Worm (Caenorhabditis elegans) whole organism, L3 larva: Measurements from ENCODE around the gene fbxb-9.

Source experiments
- ceh-28 ChIP-seq: fragments of 150-350 bp; optimal IDR thresholded peaks from 2 replicates; lab custom pipeline; 2014; ENCODE audit warnings: missing biosample characterization, missing genetic modification reagents, missing genetic modification characterization
- ceh-82 ChIP-seq: fragments of 150-350 bp; optimal IDR thresholded peaks from 2 replicates; lab custom pipeline; 2014; ENCODE audit warnings: missing biosample characterization, missing genetic modification characterization
- ceh-9 ChIP-seq: sonication (generic microtip); optimal IDR thresholded peaks from 2 replicates; lab custom pipeline; 2018; ENCODE audit warnings: missing biosample characterization, missing genetic modification characterization
- daf-12 ChIP-seq: fragments of 150-350 bp; optimal IDR thresholded peaks from 2 replicates; lab custom pipeline; 2014; ENCODE audit warnings: missing biosample characterization, missing genetic modification reagents, missing genetic modification characterization
- egl-27 ChIP-seq: sonication (generic microtip); optimal IDR thresholded peaks from 4 replicates; lab custom pipeline; 2017; ENCODE audit warnings: missing biosample characterization, missing genetic modification reagents, missing genetic modification characterization
- egl-5 ChIP-seq: fragments of 150-350 bp; optimal IDR thresholded peaks from 2 replicates; lab custom pipeline; 2017; ENCODE audit warnings: missing biosample characterization, missing genetic modification reagents, missing genetic modification characterization, inconsistent platforms
- elt-1 ChIP-seq: fragments of 150-350 bp; optimal IDR thresholded peaks from 2 replicates; lab custom pipeline; 2014; ENCODE audit warnings: missing biosample characterization, missing genetic modification characterization
- elt-2 ChIP-seq: sonication (generic microtip); optimal IDR thresholded peaks from 2 replicates; lab custom pipeline; 2016; ENCODE audit warnings: missing genetic modification reagents, mild to moderate bottlenecking, missing genetic modification characterization, missing compliant biosample characterization
- fkh-10 ChIP-seq: sonication (generic microtip); optimal IDR thresholded peaks from 2 replicates; lab custom pipeline; 2017; ENCODE audit warnings: missing biosample characterization, missing genetic modification reagents, missing genetic modification characterization
- fkh-2 ChIP-seq: fragments of 150-350 bp; optimal IDR thresholded peaks from 2 replicates; lab custom pipeline; 2014; ENCODE audit warnings: missing biosample characterization, missing genetic modification reagents, missing genetic modification characterization
- fos-1 ChIP-seq: fragments of 150-350 bp; optimal IDR thresholded peaks from 2 replicates; lab custom pipeline; 2014; ENCODE audit warnings: missing biosample characterization, missing genetic modification characterization
- hmg-11 ChIP-seq: sonication (generic microtip); optimal IDR thresholded peaks from 2 replicates; lab custom pipeline; 2016; ENCODE audit warnings: missing genetic modification characterization, missing compliant biosample characterization
- lin-15B ChIP-seq: fragments of 150-350 bp; optimal IDR thresholded peaks from 2 replicates; lab custom pipeline; 2014; ENCODE audit warnings: missing biosample characterization, missing genetic modification characterization
- lin-39 ChIP-seq: fragments of 150-350 bp; optimal IDR thresholded peaks from 2 replicates; lab custom pipeline; 2018; ENCODE audit warnings: missing biosample characterization, missing genetic modification reagents, missing genetic modification characterization
- lsy-12 ChIP-seq: sonication (generic microtip); optimal IDR thresholded peaks from 2 replicates; lab custom pipeline; 2016; ENCODE audit warnings: mild to moderate bottlenecking, missing genetic modification characterization, missing compliant biosample characterization
- mml-1 ChIP-seq: fragments of 150-350 bp; sonication (generic microtip); optimal IDR thresholded peaks from 3 replicates; lab custom pipeline; 2014; ENCODE audit warnings: missing biosample characterization, missing genetic modification characterization
- nfya-1 ChIP-seq: sonication (generic microtip); optimal IDR thresholded peaks from 2 replicates; lab custom pipeline; 2017; ENCODE audit warnings: missing genetic modification characterization, mild to moderate bottlenecking, missing compliant biosample characterization, antibody characterized with exemption, moderate library complexity; ENCODE audit not compliant: insufficient read depth
- nhr-12 ChIP-seq: fragments of 150-350 bp; optimal IDR thresholded peaks from 2 replicates; lab custom pipeline; 2014; ENCODE audit warnings: missing biosample characterization, missing genetic modification characterization
- nhr-23 ChIP-seq: fragments of 150-350 bp; optimal IDR thresholded peaks from 2 replicates; lab custom pipeline; 2014; ENCODE audit warnings: missing biosample characterization, missing genetic modification reagents, missing genetic modification characterization
- nhr-237 ChIP-seq: fragments of 150-350 bp; optimal IDR thresholded peaks from 2 replicates; lab custom pipeline; 2014; ENCODE audit warnings: missing biosample characterization, missing genetic modification characterization
- nhr-25 ChIP-seq: sonication (generic microtip); optimal IDR thresholded peaks from 2 replicates; lab custom pipeline; 2017; ENCODE audit warnings: missing biosample characterization, missing genetic modification characterization
- nhr-43 ChIP-seq: sonication (generic microtip); optimal IDR thresholded peaks from 2 replicates; lab custom pipeline; 2016; ENCODE audit warnings: mild to moderate bottlenecking, missing genetic modification characterization, missing compliant biosample characterization; ENCODE audit not compliant: poor library complexity, severe bottlenecking
- nhr-67 ChIP-seq: fragments of 150-350 bp; optimal IDR thresholded peaks from 2 replicates; lab custom pipeline; 2014; ENCODE audit warnings: missing biosample characterization, missing genetic modification characterization
- nhr-76 ChIP-seq: fragments of 150-350 bp; sonication (generic microtip); optimal IDR thresholded peaks from 5 replicates; lab custom pipeline; 2014; ENCODE audit warnings: missing biosample characterization, missing genetic modification characterization
- nhr-77 ChIP-seq: fragments of 150-350 bp; optimal IDR thresholded peaks from 2 replicates; lab custom pipeline; 2014; ENCODE audit warnings: missing biosample characterization, missing genetic modification characterization
- pha-4 ChIP-seq: fragments of 150-350 bp; optimal IDR thresholded peaks from 2 replicates; lab custom pipeline; 2014; ENCODE audit warnings: missing biosample characterization, missing genetic modification reagents, missing genetic modification characterization
- pqm-1 ChIP-seq: fragments of 150-350 bp; optimal IDR thresholded peaks from 2 replicates; lab custom pipeline; 2017; ENCODE audit warnings: missing biosample characterization, missing genetic modification characterization, inconsistent platforms
- sea-2 ChIP-seq: fragments of 150-350 bp; sonication (generic microtip); optimal IDR thresholded peaks from 4 replicates; lab custom pipeline; 2014; ENCODE audit warnings: missing biosample characterization, missing genetic modification reagents, missing genetic modification characterization
- skn-1 ChIP-seq: fragments of 150-350 bp; optimal IDR thresholded peaks from 2 replicates; lab custom pipeline; 2014; ENCODE audit warnings: missing biosample characterization, missing genetic modification characterization
- tbx-2 ChIP-seq: sonication (generic microtip); optimal IDR thresholded peaks from 2 replicates; lab custom pipeline; 2016; ENCODE audit warnings: mild to moderate bottlenecking, missing genetic modification characterization, missing compliant biosample characterization
- unc-39 ChIP-seq: sonication (generic microtip); optimal IDR thresholded peaks from 4 replicates; lab custom pipeline; 2017; ENCODE audit warnings: missing biosample characterization, missing genetic modification characterization
- unc-62 ChIP-seq: fragments of 150-350 bp; sonication (generic microtip); optimal IDR thresholded peaks from 4 replicates; lab custom pipeline; 2014; ENCODE audit warnings: missing biosample characterization, missing genetic modification reagents, missing genetic modification characterization
- zag-1 ChIP-seq: fragments of 150-350 bp; optimal IDR thresholded peaks from 2 replicates; lab custom pipeline; 2014; ENCODE audit warnings: missing biosample characterization, missing genetic modification characterization
- ztf-11 ChIP-seq: fragments of 150-350 bp; optimal IDR thresholded peaks from 2 replicates; lab custom pipeline; 2014; ENCODE audit warnings: missing biosample characterization, missing genetic modification characterization

fbxb-9 gene

DNA sequence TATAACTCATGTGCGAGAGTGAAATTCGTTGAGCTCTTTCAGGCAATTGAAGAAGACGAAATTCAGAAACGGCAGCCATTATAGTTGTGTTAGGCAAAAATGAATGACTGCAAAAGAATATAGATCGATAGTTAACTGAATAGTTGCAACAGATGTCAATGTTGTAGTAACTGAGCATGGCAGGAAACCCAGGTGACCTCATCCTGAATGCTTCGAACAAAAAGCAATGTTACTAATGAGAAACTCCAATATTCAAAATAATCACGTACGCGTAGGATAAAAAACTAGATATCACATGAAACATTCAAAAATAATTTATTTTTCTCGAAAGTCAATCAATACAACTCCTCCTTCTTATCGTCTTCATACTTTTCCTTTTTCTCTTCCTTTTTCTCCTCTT is at the start of gene fbxb-9:
Gene fbxb-9, minus strand, starts transcription at position 101 of the 400 bp plus-strand sequence.
- TF ChIP-seq elt-1 (tag; lab: Kevin White, UChicago), result no peak
- no peak for TF ChIP-seq ceh-9 (tag; lab: Kevin White, UChicago)
- no peak for TF ChIP-seq ceh-82 (tag; lab: Kevin White, UChicago)
- TF ChIP-seq nfya-1 (tag; lab: Kevin White, UChicago), result no peak
- no peak for TF ChIP-seq elt-2 (tag; lab: Kevin White, UChicago)
- no peak for TF ChIP-seq skn-1 (tag; lab: Kevin White, UChicago)
- no peak for TF ChIP-seq hmg-11 (tag; lab: Kevin White, UChicago)
- no peak for TF ChIP-seq zag-1 (tag; lab: Kevin White, UChicago)
- no peak for TF ChIP-seq daf-12 (tag; lab: Kevin White, UChicago)
- no peak for TF ChIP-seq pha-4 (tag; lab: Kevin White, UChicago)
- no peak for TF ChIP-seq lsy-12 (tag; lab: Kevin White, UChicago)
- no peak for TF ChIP-seq egl-5 (tag; lab: Kevin White, UChicago)
- TF ChIP-seq fos-1 (tag; lab: Kevin White, UChicago), result no peak
- TF ChIP-seq tbx-2, result no peak
- no peak for TF ChIP-seq nhr-237 (tag; lab: Kevin White, UChicago)
- no peak for TF ChIP-seq mml-1 (tag; lab: Kevin White, UChicago)
- TF ChIP-seq nhr-12 (tag; lab: Kevin White, UChicago), result no peak

DNA sequence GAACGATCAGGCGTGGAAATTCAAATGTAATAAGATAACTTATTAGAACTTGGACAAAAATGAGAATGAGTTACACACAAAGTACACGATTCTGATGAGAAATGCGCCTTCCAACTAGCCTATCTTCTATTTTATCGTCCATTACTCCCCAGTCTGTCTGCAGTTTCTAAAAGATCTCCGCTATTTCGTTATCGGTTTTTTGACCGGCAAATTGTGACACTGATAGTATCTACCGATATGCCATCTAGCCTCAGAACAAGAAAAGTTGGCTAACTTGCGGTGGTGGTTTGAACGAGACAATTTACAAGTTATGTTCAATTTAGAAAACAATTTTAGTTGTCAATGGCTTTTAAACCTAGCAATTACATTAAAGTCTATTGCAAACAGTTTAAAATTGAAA is 49.2 kb upstream of the fbxb-9 start:
- peak; percentile 54 for TF ChIP-seq nhr-25 (tag; lab: Kevin White, UChicago)
- peak; percentile 15 for TF ChIP-seq nhr-23 (tag; lab: Kevin White, UChicago)
- TF ChIP-seq fkh-10 (GFP tag; lab: Kevin White, UChicago), result no peak
- peak; percentile 96 for TF ChIP-seq elt-1 (tag; lab: Kevin White, UChicago)
- TF ChIP-seq unc-62 (GFP tag; lab: Kevin White, UChicago), result peak; percentile 25
- peak; percentile 18 for TF ChIP-seq pqm-1 (tag; lab: Kevin White, UChicago)
- peak; percentile 29 for TF ChIP-seq ceh-28 (tag; lab: Kevin White, UChicago)
- no peak for TF ChIP-seq lsy-12 (tag; lab: Kevin White, UChicago)
- TF ChIP-seq elt-2 (tag; lab: Kevin White, UChicago), result peak; percentile 86

DNA sequence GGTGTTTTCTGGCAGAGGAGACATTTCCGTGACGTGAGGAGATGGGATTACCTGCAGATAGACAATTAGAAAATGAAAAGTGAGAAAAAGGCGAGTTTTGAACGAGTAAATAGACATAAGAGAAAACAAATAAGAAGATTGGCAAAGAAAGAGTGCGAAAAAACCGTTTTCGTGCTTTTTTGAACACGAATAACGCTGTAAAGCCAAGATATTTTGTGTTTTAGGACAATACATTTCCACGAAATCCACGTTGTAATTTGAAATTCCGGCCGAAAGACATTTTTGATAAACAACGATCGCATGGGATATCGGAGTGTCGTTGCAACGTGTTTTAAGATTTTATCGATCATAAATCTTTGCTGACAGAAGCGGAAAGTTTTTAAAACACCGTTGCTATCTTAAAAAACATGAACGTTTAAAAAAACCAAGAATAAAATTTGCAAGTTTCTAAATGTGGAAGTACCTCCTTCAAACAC is 48.5 kb upstream of the fbxb-9 start, which contains the start of gene adk-1:
Gene adk-1, minus strand, starts transcription at position 51 of the 476 bp plus-strand sequence.
- no peak for TF ChIP-seq elt-2 (tag; lab: Kevin White, UChicago)
- no peak for TF ChIP-seq lin-39 (tag; lab: Kevin White, UChicago)
- no peak for TF ChIP-seq fkh-2
- no peak for TF ChIP-seq nhr-67 (tag; lab: Kevin White, UChicago)
- TF ChIP-seq lin-15B (tag; lab: Kevin White, UChicago), result peak; percentile 44
- peak; percentile 21 for TF ChIP-seq nfya-1 (tag; lab: Kevin White, UChicago)
- TF ChIP-seq nhr-43 (tag; lab: Kevin White, UChicago), result no peak

DNA sequence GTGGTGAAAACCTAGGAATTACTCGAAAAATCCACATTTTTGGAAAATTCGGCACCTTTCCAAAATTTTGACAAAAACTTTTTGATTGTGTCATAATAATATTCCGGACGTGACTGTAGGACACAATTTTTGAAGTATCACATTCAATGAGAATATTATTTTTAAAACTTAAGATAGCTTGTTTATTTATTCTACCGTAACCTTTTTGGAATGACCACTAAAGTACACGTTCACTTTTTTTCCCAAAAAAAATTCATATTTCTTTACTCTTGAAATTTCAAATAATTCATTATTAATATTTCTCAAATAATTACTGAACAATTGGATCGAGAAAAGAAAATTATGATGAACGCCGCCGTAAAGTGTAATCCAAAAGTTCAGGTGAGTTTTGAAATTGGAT is 44.8 kb upstream of the fbxb-9 start, which contains the start of gene R07H5.9:
Gene R07H5.9, plus strand, starts transcription at position 301 of the 400 bp plus-strand sequence.
- TF ChIP-seq nhr-77 (tag; lab: Kevin White, UChicago) (no peak), egl-27 (no peak), nhr-76 (tag; lab: Kevin White, UChicago) (no peak), skn-1 (tag; lab: Kevin White, UChicago) (no peak), nhr-43 (tag; lab: Kevin White, UChicago) (no peak), nhr-237 (tag; lab: Kevin White, UChicago) (no peak), daf-12 (tag; lab: Kevin White, UChicago) (no peak), unc-39 (tag; lab: Kevin White, UChicago) (no peak), lin-39 (tag; lab: Kevin White, UChicago) (no peak), egl-5 (tag; lab: Kevin White, UChicago) (no peak), zag-1 (tag; lab: Kevin White, UChicago) (no peak), pha-4 (tag; lab: Kevin White, UChicago) (no peak), nhr-25 (tag; lab: Kevin White, UChicago) (no peak), ceh-9 (tag; lab: Kevin White, UChicago) (no peak), sea-2 (GFP tag; lab: Kevin White, UChicago) (no peak), nhr-67 (tag; lab: Kevin White, UChicago) (no peak), ztf-11 (tag; lab: Kevin White, UChicago) (no peak), fos-1 (tag; lab: Kevin White, UChicago) (no peak)
